Worm (Caenorhabditis elegans) whole organism, L1 larva: ENCODE measurements around the gene vha-8.

Experiments
- C16A3.4 ChIP-seq: fragments of 150-350 bp; optimal IDR thresholded peaks from 2 replicates; lab custom pipeline; 2014; ENCODE audit warnings: missing biosample characterization, missing genetic modification characterization
- C34B4.2 ChIP-seq: sonication (generic microtip); optimal IDR thresholded peaks from 2 replicates; lab custom pipeline; 2017; ENCODE audit warnings: mild to moderate bottlenecking, missing genetic modification characterization, missing compliant biosample characterization
- aha-1 ChIP-seq: fragments of 150-350 bp; optimal IDR thresholded peaks from 2 replicates; lab custom pipeline; 2014; ENCODE audit warnings: missing biosample characterization, missing genetic modification characterization
- alr-1 ChIP-seq: fragments of 200-800 bp; sonication (Bioruptor generic); optimal IDR thresholded peaks from 2 replicates; lab custom pipeline; 2018; ENCODE audit warnings: borderline replicate concordance, mild to moderate bottlenecking, missing genetic modification characterization, missing compliant biosample characterization
- aly-2 ChIP-seq: fragments of 150-350 bp; optimal IDR thresholded peaks from 2 replicates; lab custom pipeline; 2014; ENCODE audit warnings: missing biosample characterization, missing genetic modification characterization
- blmp-1 ChIP-seq: fragments of 150-350 bp; optimal IDR thresholded peaks from 2 replicates; lab custom pipeline; 2014; ENCODE audit warnings: missing biosample characterization, missing genetic modification characterization
- ceh-63 ChIP-seq: fragments of 200-800 bp; sonication (Bioruptor generic); optimal IDR thresholded peaks from 2 replicates; lab custom pipeline; 2018; ENCODE audit warnings: mild to moderate bottlenecking, missing genetic modification characterization, missing compliant biosample characterization
- ceh-8 ChIP-seq: fragments of 200-800 bp; sonication (Bioruptor generic); optimal IDR thresholded peaks from 2 replicates; lab custom pipeline; 2018; ENCODE audit warnings: mild to moderate bottlenecking, missing genetic modification characterization, moderate library complexity, missing compliant biosample characterization
- ceh-82 ChIP-seq, 3 experiments: fragments of 150-350 bp in 1 of 3; sonication (generic microtip) in 2 of 3; optimal IDR thresholded peaks; 2 replicates each; lab custom pipeline; 2014 to 2017; ENCODE audit warnings: missing biosample characterization in 3 of 3, missing genetic modification characterization in 3 of 3
- dpl-1 ChIP-seq, 3 experiments: fragments of 150-350 bp in 2 of 3; sonication (generic microtip) in 1 of 3; optimal IDR thresholded peaks; 2 replicates each; lab custom pipeline; 2014 to 2017; ENCODE audit warnings: missing biosample characterization in 3 of 3, missing genetic modification characterization in 3 of 3, missing genetic modification reagents in 3 of 3
- efl-1 ChIP-seq, 4 experiments: fragments of 150-350 bp; optimal IDR thresholded peaks in 3 of 4; peaks in 1 of 4; 1 replicate in 1 of 4; 2 replicates in 3 of 4; lab custom pipeline; 2014; ENCODE audit warnings: missing biosample characterization in 2 of 4, missing genetic modification characterization in 2 of 4, missing genetic modification reagents in 2 of 4
- efl-3 ChIP-seq: fragments of 200-800 bp; sonication (Bioruptor generic); optimal IDR thresholded peaks from 2 replicates; lab custom pipeline; 2018; ENCODE audit warnings: mild to moderate bottlenecking, missing genetic modification characterization, missing compliant biosample characterization
- egl-13 ChIP-seq: sonication (generic microtip); optimal IDR thresholded peaks from 2 replicates; lab custom pipeline; 2016; ENCODE audit warnings: missing genotype, missing genetic modification reagents, missing genetic modification characterization, missing compliant biosample characterization
- elt-2 ChIP-seq: sonication (generic microtip); optimal IDR thresholded peaks from 2 replicates; lab custom pipeline; 2016; ENCODE audit warnings: missing genetic modification characterization, mild to moderate bottlenecking, inconsistent platforms, missing compliant biosample characterization, missing genetic modification reagents
- elt-3 ChIP-seq, 6 experiments: fragments of 150-350 bp in 1 of 6; sonication (generic microtip); optimal IDR thresholded peaks; 2 replicates each; lab custom pipeline; 2017 to 2018; ENCODE audit warnings: missing biosample characterization in 6 of 6, missing genetic modification characterization in 6 of 6, inconsistent platforms in 1 of 6
- ets-5 ChIP-seq: fragments of 200-800 bp; sonication (Bioruptor generic); IDR thresholded peaks from 2 replicates; pipeline ENCODE4 v1.3.6; 2022; ENCODE audit warnings: missing genetic modification characterization, missing compliant biosample characterization
- fkh-10 ChIP-seq: sonication (generic microtip); optimal IDR thresholded peaks from 2 replicates; lab custom pipeline; 2017; ENCODE audit warnings: missing biosample characterization, missing genetic modification reagents, missing genetic modification characterization
- fkh-4 ChIP-seq: sonication (generic microtip); optimal IDR thresholded peaks from 2 replicates; lab custom pipeline; 2016; ENCODE audit warnings: missing compliant biosample characterization, missing genetic modification characterization, borderline replicate concordance
- fkh-8 ChIP-seq: sonication (generic microtip); optimal IDR thresholded peaks from 2 replicates; lab custom pipeline; 2016; ENCODE audit warnings: mild to moderate bottlenecking, missing genetic modification characterization, missing compliant biosample characterization
- grh-1 ChIP-seq: fragments of 200-800 bp; sonication (Bioruptor generic); IDR thresholded peaks from 2 replicates; pipeline ENCODE4 v1.3.6; 2022; ENCODE audit warnings: missing genetic modification reagents, missing genetic modification characterization, missing compliant biosample characterization
- hlh-4 ChIP-seq: sonication (generic microtip); optimal IDR thresholded peaks from 2 replicates; lab custom pipeline; 2016; ENCODE audit warnings: mild to moderate bottlenecking, missing genetic modification characterization, missing compliant biosample characterization
- hpl-2 ChIP-seq: fragments of 150-350 bp; optimal IDR thresholded peaks from 2 replicates; lab custom pipeline; 2014; ENCODE audit warnings: missing biosample characterization, missing genetic modification reagents, missing genetic modification characterization
- irx-1 ChIP-seq: sonication (generic microtip); optimal IDR thresholded peaks from 2 replicates; lab custom pipeline; 2016; ENCODE audit warnings: missing genetic modification characterization, missing compliant biosample characterization
- lin-13 ChIP-seq: fragments of 150-350 bp; optimal IDR thresholded peaks from 2 replicates; lab custom pipeline; 2014; ENCODE audit warnings: missing biosample characterization, missing genetic modification reagents, missing genetic modification characterization
- lin-14 ChIP-seq: fragments of 200-800 bp; sonication (Bioruptor generic); optimal IDR thresholded peaks from 2 replicates; lab custom pipeline; 2018; ENCODE audit warnings: mild to moderate bottlenecking, missing genetic modification characterization, moderate library complexity, missing compliant biosample characterization
- lin-15B ChIP-seq: fragments of 150-350 bp; sonication (generic microtip); optimal IDR thresholded peaks from 3 replicates; lab custom pipeline; 2014; ENCODE audit warnings: missing biosample characterization, missing genetic modification characterization
- lin-35 ChIP-seq, 2 experiments: fragments of 150-350 bp; optimal IDR thresholded peaks; 2 replicates each; lab custom pipeline; 2014; ENCODE audit warnings: missing biosample characterization in 2 of 2, missing genetic modification characterization in 2 of 2, missing genetic modification reagents in 2 of 2
- lir-3 ChIP-seq: sonication (generic microtip); optimal IDR thresholded peaks from 2 replicates; lab custom pipeline; 2016; ENCODE audit warnings: mild to moderate bottlenecking, missing genetic modification characterization, moderate library complexity, missing compliant biosample characterization; ENCODE audit not compliant: poor library complexity
- lsy-2 ChIP-seq, 2 experiments: fragments of 150-350 bp; optimal IDR thresholded peaks; 2 replicates each; lab custom pipeline; 2014; ENCODE audit warnings: missing biosample characterization in 2 of 2, missing genetic modification characterization in 2 of 2
- mab-9 ChIP-seq: fragments of 200-800 bp; sonication (Bioruptor generic); IDR thresholded peaks from 2 replicates; pipeline ENCODE4 v1.3.6; 2022; ENCODE audit warnings: missing genetic modification reagents, missing genetic modification characterization, missing compliant biosample characterization
- nhr-11 ChIP-seq: fragments of 150-350 bp; optimal IDR thresholded peaks from 2 replicates; lab custom pipeline; 2014; ENCODE audit warnings: missing biosample characterization, missing genetic modification characterization
- nhr-12 ChIP-seq: sonication (generic microtip); optimal IDR thresholded peaks from 2 replicates; lab custom pipeline; 2017; ENCODE audit warnings: missing biosample characterization, missing genetic modification characterization
- nhr-237 ChIP-seq: fragments of 150-350 bp; optimal IDR thresholded peaks from 2 replicates; lab custom pipeline; 2014; ENCODE audit warnings: missing biosample characterization, missing genetic modification characterization
- nhr-28 ChIP-seq: fragments of 150-350 bp; optimal IDR thresholded peaks from 2 replicates; lab custom pipeline; 2014; ENCODE audit warnings: missing biosample characterization, missing genetic modification characterization
- nhr-76 ChIP-seq: sonication (generic microtip); optimal IDR thresholded peaks from 2 replicates; lab custom pipeline; 2017; ENCODE audit warnings: missing biosample characterization, missing genetic modification characterization
- nhr-77 ChIP-seq: fragments of 150-350 bp; optimal IDR thresholded peaks from 2 replicates; lab custom pipeline; 2014; ENCODE audit warnings: missing biosample characterization, missing genetic modification characterization
- nhr-85 ChIP-seq: sonication (generic microtip); peaks from one replicate; lab custom pipeline; 2016; ENCODE audit warnings: missing genetic modification characterization, inconsistent platforms, missing compliant biosample characterization
- nhr-90 ChIP-seq: sonication (generic microtip); optimal IDR thresholded peaks from 2 replicates; lab custom pipeline; 2016; ENCODE audit warnings: mild to moderate bottlenecking, missing genetic modification characterization, missing compliant biosample characterization; ENCODE audit not compliant: poor library complexity
- pag-3 ChIP-seq: sonication (generic microtip); optimal IDR thresholded peaks from 2 replicates; lab custom pipeline; 2017; ENCODE audit warnings: missing genetic modification characterization, mild to moderate bottlenecking, missing compliant biosample characterization, antibody characterized with exemption, borderline replicate concordance; ENCODE audit not compliant: insufficient read depth
- rnt-1 ChIP-seq: sonication (generic microtip); optimal IDR thresholded peaks from 2 replicates; lab custom pipeline; 2016; ENCODE audit warnings: mild to moderate bottlenecking, missing genetic modification characterization, moderate library complexity, missing compliant biosample characterization
- snpc-4 ChIP-seq: fragments of 150-350 bp; optimal IDR thresholded peaks from 2 replicates; lab custom pipeline; 2014; ENCODE audit warnings: missing biosample characterization, missing genetic modification characterization
- sup-37 ChIP-seq: fragments of 200-800 bp; sonication (Bioruptor generic); optimal IDR thresholded peaks from 2 replicates; lab custom pipeline; 2018; ENCODE audit warnings: mild to moderate bottlenecking, missing genetic modification characterization, missing compliant biosample characterization
- swsn-7 ChIP-seq: sonication (generic microtip); optimal IDR thresholded peaks from 2 replicates; lab custom pipeline; 2016; ENCODE audit warnings: missing genetic modification characterization, missing compliant biosample characterization
- tbx-2 ChIP-seq: sonication (generic microtip); optimal IDR thresholded peaks from 2 replicates; lab custom pipeline; 2016; ENCODE audit warnings: missing genetic modification characterization, missing compliant biosample characterization
- tlp-1 ChIP-seq: fragments of 150-350 bp; optimal IDR thresholded peaks from 2 replicates; lab custom pipeline; 2014; ENCODE audit warnings: missing biosample characterization, missing genetic modification characterization
- unc-130 ChIP-seq: fragments of 150-350 bp; optimal IDR thresholded peaks from 2 replicates; lab custom pipeline; 2017; ENCODE audit warnings: missing biosample characterization, missing genetic modification characterization, inconsistent platforms
- unc-30 ChIP-seq: sonication (generic microtip); optimal IDR thresholded peaks from 2 replicates; lab custom pipeline; 2017; ENCODE audit warnings: missing biosample characterization, missing genetic modification characterization
- unc-86 ChIP-seq: sonication (generic microtip); optimal IDR thresholded peaks from 2 replicates; lab custom pipeline; 2016; ENCODE audit warnings: missing genetic modification characterization, missing compliant biosample characterization
- vab-15 ChIP-seq: sonication (generic microtip); optimal IDR thresholded peaks from 2 replicates; lab custom pipeline; 2017; ENCODE audit warnings: missing genotype, mild to moderate bottlenecking, missing genetic modification characterization, missing compliant biosample characterization
- xbp-1 ChIP-seq: sonication (generic microtip); optimal IDR thresholded peaks from 2 replicates; lab custom pipeline; 2016; ENCODE audit warnings: missing genetic modification characterization, missing compliant biosample characterization
- zag-1 ChIP-seq: fragments of 150-350 bp; optimal IDR thresholded peaks from 2 replicates; lab custom pipeline; 2014; ENCODE audit warnings: missing biosample characterization, missing genetic modification characterization
- ztf-4 ChIP-seq: fragments of 150-350 bp; optimal IDR thresholded peaks from 2 replicates; lab custom pipeline; 2014; ENCODE audit warnings: missing biosample characterization, missing genetic modification characterization

The vha-8 gene

DNA sequence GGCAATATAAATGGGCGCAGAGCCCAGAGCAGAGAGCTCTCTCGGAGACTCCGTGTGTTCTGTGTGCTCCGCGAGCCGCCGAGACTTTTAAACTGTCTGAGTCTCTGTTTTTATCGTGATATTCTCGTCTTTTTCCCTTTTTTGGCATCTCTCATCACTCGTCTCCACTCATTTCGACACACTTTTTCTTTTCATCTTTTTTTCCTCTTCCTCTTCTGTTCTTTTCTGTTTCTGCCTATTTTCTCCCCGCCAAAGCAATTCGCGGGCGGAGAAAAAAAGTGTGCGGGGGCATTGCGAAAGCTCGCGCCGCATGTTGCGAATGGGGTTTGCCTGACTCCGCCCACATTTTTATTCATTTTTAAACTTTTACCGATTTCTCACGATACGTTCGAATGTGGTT lies 34.5 kb upstream of the vha-8 start (continued):
- peak; percentile 87 for TF ChIP-seq hpl-2
- peak; percentile 15 for TF ChIP-seq aha-1 (tag; lab: Kevin White, UChicago)
- TF ChIP-seq fkh-10 (GFP tag; lab: Kevin White, UChicago), result peak; percentile 83
- no peak for TF ChIP-seq tlp-1 (tag; lab: Kevin White, UChicago)
- peak; percentile 92 for TF ChIP-seq C16A3.4 (tag; lab: Kevin White, UChicago)
- peak; percentile 30 for TF ChIP-seq aly-2
- no peak for TF ChIP-seq nhr-28
- TF ChIP-seq xbp-1 (tag; lab: Kevin White, UChicago), result peak; percentile 84
- peak; percentile 76 for TF ChIP-seq lin-13 (GFP tag; lab: Kevin White, UChicago)
- peak; percentile 93 for TF ChIP-seq fkh-8 (tag; lab: Kevin White, UChicago)
- peak; percentile 66 for TF ChIP-seq snpc-4 (tag; lab: Kevin White, UChicago)
- no peak for TF ChIP-seq efl-3 (GFP tag; lab: Kevin White, UChicago)
- TF ChIP-seq lsy-2 (tag; optimal IDR thresholded peaks at IDR 0.05; lab: Kevin White, UChicago), result peak; percentile 84 to 87
- TF ChIP-seq nhr-85, result peak; percentile 78
- peak; percentile 54 for TF ChIP-seq unc-130 (tag; lab: Kevin White, UChicago)
- TF ChIP-seq ztf-4, result peak; percentile 57
- peak; percentile 80 to 87 for TF ChIP-seq efl-1 (optimal IDR thresholded peaks at IDR 0.05; lab: Kevin White, UChicago)
- peak; percentile 71 to 96 for TF ChIP-seq efl-1 (GFP tag; optimal IDR thresholded peaks at IDR 0.05 in 1 of 2; lab: Kevin White, UChicago)
- peak; percentile 69 for TF ChIP-seq nhr-237 (tag; lab: Kevin White, UChicago)
- TF ChIP-seq lin-35 (GFP tag; optimal IDR thresholded peaks at IDR 0.05; lab: Kevin White, UChicago), result peak; percentile 82 to 86
- no peak for TF ChIP-seq fkh-4 (tag; lab: Kevin White, UChicago)
- no peak for TF ChIP-seq hlh-4
- TF ChIP-seq C34B4.2 (tag; lab: Kevin White, UChicago), result no peak
- TF ChIP-seq ceh-63 (GFP tag; lab: Kevin White, UChicago), result no peak
- TF ChIP-seq nhr-90 (tag; lab: Kevin White, UChicago), result peak; percentile 88
- peak; percentile 88 for TF ChIP-seq tbx-2 (tag; lab: Kevin White, UChicago)
- peak; percentile 91 for TF ChIP-seq blmp-1 (tag; lab: Kevin White, UChicago)
- peak; percentile 63 for TF ChIP-seq mab-9 (GFP tag; lab: Robert Waterston, UW)
- TF ChIP-seq unc-30 (tag; lab: Kevin White, UChicago), result no peak
- peak; percentile 78 for TF ChIP-seq irx-1 (tag; lab: Kevin White, UChicago)
- peak; percentile 96 for TF ChIP-seq lin-14
- peak; percentile 77 for TF ChIP-seq nhr-77 (tag; lab: Kevin White, UChicago)
- peak; percentile 89 for TF ChIP-seq swsn-7 (tag; lab: Kevin White, UChicago)
- TF ChIP-seq lin-15B, result peak; percentile 52
- peak; percentile 73 for TF ChIP-seq elt-2 (tag; lab: Kevin White, UChicago)
- TF ChIP-seq ceh-82 (tag; optimal IDR thresholded peaks at IDR 0.05; lab: Kevin White, UChicago), result peak; percentile 76 to 89 (median 84)
- TF ChIP-seq nhr-76 (tag; lab: Kevin White, UChicago), result no peak
- peak; percentile 41; the same call in 1 of the 2 replicates for TF ChIP-seq grh-1 (GFP tag; lab: Robert Waterston, UW)
- TF ChIP-seq nhr-11 (tag; lab: Kevin White, UChicago), result peak; percentile 26
- peak; percentile 16 for TF ChIP-seq zag-1 (tag; lab: Kevin White, UChicago)
- TF ChIP-seq rnt-1, result peak; percentile 87
- TF ChIP-seq pag-3 (tag; lab: Kevin White, UChicago), result no peak
- peak; percentile 71 to 82 (median 75) for TF ChIP-seq dpl-1 (GFP tag; optimal IDR thresholded peaks at IDR 0.05; lab: Kevin White, UChicago)
- TF ChIP-seq ceh-8, result peak; percentile 83
- TF ChIP-seq vab-15, result peak; percentile 10
- TF ChIP-seq lir-3 (tag; lab: Kevin White, UChicago), result peak; percentile 75
- TF ChIP-seq ets-5 (GFP tag; lab: Robert Waterston, UW), result no peak
- TF ChIP-seq elt-3 (tag; optimal IDR thresholded peaks at IDR 0.05; lab: Kevin White, UChicago), result peak in 2 of 6 experiments; percentile 15 to 58
- TF ChIP-seq sup-37 (GFP tag; lab: Kevin White, UChicago), result peak; percentile 29
- no peak for TF ChIP-seq nhr-12 (tag; lab: Kevin White, UChicago)
- no peak for TF ChIP-seq alr-1 (tag; lab: Kevin White, UChicago)
- TF ChIP-seq egl-13 (tag; lab: Kevin White, UChicago), result peak; percentile 88
- TF ChIP-seq unc-86 (tag; lab: Kevin White, UChicago), result peak; percentile 87
